Fruit fly (Drosophila melanogaster) Kc167 (cell line): ENCODE results near the gene CG17118.

Experiments
- Sin3A ChIP-seq: fragments of >200 bp; optimal IDR thresholded peaks from 2 replicates; lab custom pipeline; 2018; ENCODE audit warnings: missing external identifiers
- h ChIP-seq: fragments of >200 bp; optimal IDR thresholded peaks from 3 replicates; lab custom pipeline; 2018; ENCODE audit warnings: missing external identifiers

- TF ChIP-seq Sin3A (lab: Kevin White, UChicago) (no peak), h (lab: Kevin White, UChicago) (no peak)
These were observed 41.3 kb upstream of the CG17118 start for dm6 chr2L:10688764-10689163.
